Fruit fly (Drosophila melanogaster): ENCODE data around the gene CG14223.

CG14223 gene

DNA sequence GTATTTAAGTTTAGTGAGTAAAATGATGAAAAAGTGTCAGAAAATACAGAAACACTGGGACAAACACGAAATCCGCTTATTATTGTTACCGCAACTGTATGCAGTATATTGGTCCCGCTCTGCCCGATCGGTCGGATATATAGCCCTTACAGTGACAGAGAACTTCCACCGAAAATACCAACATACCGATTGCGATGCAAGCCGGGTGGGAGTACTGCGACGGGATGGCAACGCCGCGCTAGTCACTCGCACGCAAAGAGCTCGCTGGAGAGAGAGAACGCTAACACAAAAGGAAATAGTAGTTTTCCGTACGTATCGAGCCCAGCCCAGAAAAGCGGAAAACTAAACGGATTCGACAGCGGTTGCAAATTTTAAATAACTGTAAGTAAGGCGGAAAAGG lies 33.1 kb upstream of the CG14223 start, which contains the start of gene Cdc42 (continued):
- no peak for TF ChIP-seq Nf-YB (GFP tag; optimal IDR thresholded peaks at IDR 0.05)
- no peak for TF ChIP-seq stc (GFP tag; IDR thresholded peaks at IDR 0.05)
- no peak for TF ChIP-seq Dad (GFP tag; optimal IDR thresholded peaks at IDR 0.05)
- no peak for TF ChIP-seq Hr78 (GFP tag; optimal IDR thresholded peaks at IDR 0.05)
- no peak for TF ChIP-seq Usf (GFP tag; optimal IDR thresholded peaks at IDR 0.05)
- TF ChIP-seq CG18262 (tag; optimal IDR thresholded peaks at IDR 0.05), result no peak
- TF ChIP-seq CG13287 (GFP tag; IDR thresholded peaks at IDR 0.05; ENCODE audit: partially characterized antibody), result peak; percentile 24; the same call in 1 of the 2 replicates
- no peak for TF ChIP-seq Ssrp (tag; optimal IDR thresholded peaks at IDR 0.05)
- TF ChIP-seq slou (GFP tag; optimal IDR thresholded peaks at IDR 0.05), result no peak
- TF ChIP-seq Blimp-1 (GFP tag; optimal IDR thresholded peaks at IDR 0.05), result no peak
- TF ChIP-seq Hr51 (GFP tag; optimal IDR thresholded peaks at IDR 0.05), result no peak
- TF ChIP-seq CG8281 (tag; optimal IDR thresholded peaks at IDR 0.05), result no peak
- TF ChIP-seq Antp (GFP tag; optimal IDR thresholded peaks at IDR 0.05), result no peak
- no peak for TF ChIP-seq CG17328 (GFP tag; IDR thresholded peaks at IDR 0.05)
- no peak for TF ChIP-seq hkb (optimal IDR thresholded peaks at IDR 0.05)
- TF ChIP-seq hkb (GFP tag; IDR thresholded peaks at IDR 0.05), result no peak
- TF ChIP-seq nerfin-1 (tag; optimal IDR thresholded peaks at IDR 0.05), result no peak
- TF ChIP-seq CG15011 (GFP tag; optimal IDR thresholded peaks at IDR 0.05), result no peak
- TF ChIP-seq CG32772 (GFP tag; IDR thresholded peaks at IDR 0.05), result no peak
- no peak for TF ChIP-seq CG7357 (GFP tag; IDR thresholded peaks at IDR 0.05)
- peak; percentile 49 for TF ChIP-seq sens (GFP tag)
- no peak for TF ChIP-seq eve (GFP tag; optimal IDR thresholded peaks at IDR 0.05)
- no peak for TF ChIP-seq nmo (GFP tag; optimal IDR thresholded peaks at IDR 0.05)
- TF ChIP-seq rib (GFP tag; IDR thresholded peaks at IDR 0.05), result no peak
- TF ChIP-seq Side (GFP tag; optimal IDR thresholded peaks at IDR 0.05), result no peak
- no peak for TF ChIP-seq HLH3B (GFP tag; IDR thresholded peaks at IDR 0.05)
- peak; percentile 69 for TF ChIP-seq row (GFP tag; IDR thresholded peaks at IDR 0.05)
- TF ChIP-seq Deaf1 (tag; optimal IDR thresholded peaks at IDR 0.05), result no peak
- no peak for TF ChIP-seq CG13123 (GFP tag; optimal IDR thresholded peaks at IDR 0.05)
- TF ChIP-seq CG11696 (GFP tag; IDR thresholded peaks at IDR 0.05), result no peak
- TF ChIP-seq dan (GFP tag; IDR thresholded peaks at IDR 0.05), result no peak
- no peak for TF ChIP-seq CG5953 (GFP tag; IDR thresholded peaks at IDR 0.05)
- 0 out of 2 replicates have a peak, but pooled peaks have one; percentile 31 for TF ChIP-seq nerfin-2 (GFP tag; IDR thresholded peaks at IDR 0.05; ENCODE audit: partially characterized antibody)
- no peak for TF ChIP-seq CG7928 (GFP tag; optimal IDR thresholded peaks at IDR 0.05)
- no peak for TF ChIP-seq HmgZ (tag; optimal IDR thresholded peaks at IDR 0.05)
- 0 out of 2 replicates have a peak, but pooled peaks have one; percentile 20 for TF ChIP-seq CG42726 (GFP tag; IDR thresholded peaks at IDR 0.05; ENCODE audit: partially characterized antibody)
- 0 out of 2 replicates have a peak, but pooled peaks have one; percentile 16 for TF ChIP-seq NFAT (GFP tag; IDR thresholded peaks at IDR 0.05)
- no peak for TF ChIP-seq gce (GFP tag; IDR thresholded peaks at IDR 0.05)
- TF ChIP-seq lola (GFP tag; optimal IDR thresholded peaks at IDR 0.05), result no peak
- TF ChIP-seq sob (GFP tag; IDR thresholded peaks at IDR 0.05), result no peak
- no peak for TF ChIP-seq tx (GFP tag; optimal IDR thresholded peaks at IDR 0.05)
- no peak for TF ChIP-seq CG6854 (GFP tag; optimal IDR thresholded peaks at IDR 0.05)
- TF ChIP-seq dmrt11E (tag; optimal IDR thresholded peaks at IDR 0.05), result no peak
- no peak for TF ChIP-seq CG15479 (GFP tag; optimal IDR thresholded peaks at IDR 0.05)
- TF ChIP-seq CG1024 (GFP tag; IDR thresholded peaks at IDR 0.05), result peak; percentile 30; the same call in 1 of the 2 replicates
- no peak for TF ChIP-seq hb (GFP tag; IDR thresholded peaks at IDR 0.05; ENCODE audit: partially characterized antibody)
- TF ChIP-seq CG34224 (GFP tag; IDR thresholded peaks at IDR 0.05; ENCODE audit: partially characterized antibody), result no peak
- no peak for TF ChIP-seq CG14710 (tag; optimal IDR thresholded peaks at IDR 0.05)
- no peak for TF ChIP-seq Six4 (GFP tag; optimal IDR thresholded peaks at IDR 0.05)
- TF ChIP-seq CG8388 (GFP tag; optimal IDR thresholded peaks at IDR 0.05), result no peak
- no peak for TF ChIP-seq B-H1 (GFP tag; IDR thresholded peaks at IDR 0.05)

All from whole organism, embryonic.